Worm (Caenorhabditis elegans) whole organism, young adult: Measurements from ENCODE around the gene Y49E10.21.
A peak's percentile ranks its signal among the peaks of the same experiment; 100 is the strongest.

ENCODE experiments used
- B0019.2 ChIP-seq: fragments of 200-800 bp; sonication (Bioruptor generic); conservative IDR thresholded peaks from 2 replicates; pipeline ENCODE4 v1.3.6; 2022; ENCODE audit warnings: missing genetic modification reagents, missing genetic modification characterization, missing compliant biosample characterization
- C17E4.6 ChIP-seq: fragments of 200-800 bp; sonication (Bioruptor generic); IDR thresholded peaks from 2 replicates; pipeline ENCODE4 v1.3.6; 2022; ENCODE audit warnings: missing genetic modification reagents, missing genetic modification characterization, missing compliant biosample characterization
- F10E7.11 ChIP-seq: sonication (generic microtip); optimal IDR thresholded peaks from 2 replicates; lab custom pipeline; 2017; ENCODE audit warnings: mild to moderate bottlenecking, missing genetic modification characterization, moderate library complexity, missing compliant biosample characterization
- F39B2.1 ChIP-seq: fragments of 200-800 bp; sonication (Bioruptor generic); IDR thresholded peaks from 2 replicates; pipeline ENCODE4 v1.3.6; 2022; ENCODE audit warnings: missing genetic modification reagents, missing genetic modification characterization, missing compliant biosample characterization
- F49E8.2 ChIP-seq: sonication (generic microtip); optimal IDR thresholded peaks from 3 replicates; lab custom pipeline; 2017; ENCODE audit warnings: missing genetic modification characterization, mild to moderate bottlenecking, missing compliant biosample characterization, antibody characterized with exemption, moderate library complexity; ENCODE audit not compliant: insufficient read depth
- F52B5.7 ChIP-seq: sonication (generic microtip); optimal IDR thresholded peaks from 2 replicates; lab custom pipeline; 2016; ENCODE audit warnings: mild to moderate bottlenecking, missing genetic modification characterization, missing compliant biosample characterization
- K11D2.4 ChIP-seq: fragments of 200-800 bp; sonication (Bioruptor generic); IDR thresholded peaks from 2 replicates; pipeline ENCODE4 v1.3.6; 2022; ENCODE audit warnings: missing genetic modification reagents, missing genetic modification characterization, missing compliant biosample characterization
- Y53F4B.3 ChIP-seq: fragments of 200-800 bp; sonication (Bioruptor generic); IDR thresholded peaks from 2 replicates; pipeline ENCODE4 v1.3.6; 2022; ENCODE audit warnings: missing genetic modification reagents, missing genetic modification characterization, missing compliant biosample characterization
- Y56A3A.18 ChIP-seq: fragments of 200-800 bp; sonication (Bioruptor generic); IDR thresholded peaks from 2 replicates; pipeline ENCODE4 v1.3.6; 2022; ENCODE audit warnings: missing genetic modification reagents, missing genetic modification characterization, missing compliant biosample characterization
- atf-7 ChIP-seq: sonication (generic microtip); optimal IDR thresholded peaks from 2 replicates; lab custom pipeline; 2017; ENCODE audit warnings: mild to moderate bottlenecking, missing genetic modification characterization, missing compliant biosample characterization
- attf-5 ChIP-seq: fragments of 200-800 bp; sonication (Bioruptor generic); optimal IDR thresholded peaks from 2 replicates; lab custom pipeline; 2018; ENCODE audit warnings: mild to moderate bottlenecking, missing genetic modification characterization, missing compliant biosample characterization
- bed-1 ChIP-seq: fragments of 200-800 bp; sonication (Bioruptor generic); IDR thresholded peaks from 2 replicates; pipeline ENCODE4 v1.3.6; 2022; ENCODE audit warnings: missing genetic modification reagents, missing genetic modification characterization, missing compliant biosample characterization
- bed-2 ChIP-seq: fragments of 200-800 bp; sonication (Bioruptor generic); IDR thresholded peaks from 2 replicates; pipeline ENCODE4 v1.3.6; 2022; ENCODE audit warnings: missing genetic modification reagents, missing genetic modification characterization, missing compliant biosample characterization
- ccch-3 ChIP-seq: fragments of 200-800 bp; sonication (Bioruptor generic); optimal IDR thresholded peaks from 2 replicates; lab custom pipeline; 2018; ENCODE audit warnings: mild to moderate bottlenecking, missing genetic modification characterization, missing compliant biosample characterization
- cebp-2 ChIP-seq: fragments of 200-800 bp; sonication (Bioruptor generic); IDR thresholded peaks from 2 replicates; pipeline ENCODE4 v1.3.6; 2022; ENCODE audit warnings: missing genetic modification characterization, missing compliant biosample characterization
- ceh-58 ChIP-seq: fragments of 200-800 bp; sonication (Bioruptor generic); IDR thresholded peaks from 2 replicates; pipeline ENCODE4 v1.3.6; 2022; ENCODE audit warnings: missing genetic modification characterization, missing compliant biosample characterization
- ceh-79 ChIP-seq: sonication (generic microtip); optimal IDR thresholded peaks from 2 replicates; lab custom pipeline; 2017; ENCODE audit warnings: mild to moderate bottlenecking, missing genetic modification characterization, missing compliant biosample characterization
- dpl-1 ChIP-seq: fragments of 150-350 bp; optimal IDR thresholded peaks from 2 replicates; lab custom pipeline; 2014; ENCODE audit warnings: missing biosample characterization, missing genetic modification reagents, missing genetic modification characterization
- egl-18 ChIP-seq: fragments of 200-800 bp; sonication (Bioruptor generic); IDR thresholded peaks from 2 replicates; pipeline ENCODE4 v1.3.6; 2022; ENCODE audit warnings: missing genetic modification reagents, missing genetic modification characterization, missing compliant biosample characterization
- ets-4 ChIP-seq: fragments of 200-800 bp; sonication (Bioruptor generic); optimal IDR thresholded peaks from 2 replicates; lab custom pipeline; 2018; ENCODE audit warnings: mild to moderate bottlenecking, missing genetic modification characterization, missing compliant biosample characterization
- him-1 ChIP-seq: sonication (generic microtip); optimal IDR thresholded peaks from 2 replicates; lab custom pipeline; 2016; ENCODE audit warnings: missing genotype, missing genetic modification reagents, missing genetic modification characterization, missing compliant biosample characterization
- hlh-12 ChIP-seq: sonication (generic microtip); optimal IDR thresholded peaks from 2 replicates; lab custom pipeline; 2016; ENCODE audit warnings: missing genetic modification characterization, missing compliant biosample characterization
- hmg-1.2 ChIP-seq: fragments of 200-800 bp; sonication (Bioruptor generic); IDR thresholded peaks from 2 replicates; pipeline ENCODE4 v1.3.6; 2022; ENCODE audit warnings: missing genetic modification reagents, missing genetic modification characterization, missing compliant biosample characterization
- lag-1 ChIP-seq: fragments of 200-800 bp; sonication (Bioruptor generic); IDR thresholded peaks from 2 replicates; pipeline ENCODE4 v1.3.6; 2022; ENCODE audit warnings: missing genetic modification reagents, missing genetic modification characterization, missing compliant biosample characterization
- lin-26 ChIP-seq: fragments of 200-800 bp; sonication (Bioruptor generic); IDR thresholded peaks from 2 replicates; pipeline ENCODE4 v1.3.6; 2022; ENCODE audit warnings: missing genetic modification reagents, missing genetic modification characterization, missing compliant biosample characterization
- lin-35 ChIP-seq, 3 experiments: fragments of 150-350 bp in 2 of 3; sonication (generic microtip) in 1 of 3; optimal IDR thresholded peaks; 2 replicates each; lab custom pipeline; 2014 to 2018; ENCODE audit warnings: missing biosample characterization in 3 of 3, missing genetic modification characterization in 3 of 3, missing genetic modification reagents in 3 of 3
- lsl-1 ChIP-seq: fragments of 200-800 bp; sonication (Bioruptor generic); optimal IDR thresholded peaks from 2 replicates; lab custom pipeline; 2018; ENCODE audit warnings: mild to moderate bottlenecking, missing genetic modification characterization, moderate library complexity, missing compliant biosample characterization
- lsy-27 ChIP-seq: sonication (generic microtip); optimal IDR thresholded peaks from 2 replicates; lab custom pipeline; 2017; ENCODE audit warnings: missing genetic modification characterization, mild to moderate bottlenecking, missing compliant biosample characterization, antibody characterized with exemption, missing genotype, borderline replicate concordance; ENCODE audit not compliant: insufficient read depth
- madf-10 ChIP-seq: sonication (generic microtip); optimal IDR thresholded peaks from 2 replicates; lab custom pipeline; 2016; ENCODE audit warnings: mild to moderate bottlenecking, missing genetic modification characterization, missing compliant biosample characterization
- madf-3 ChIP-seq: fragments of 200-800 bp; sonication (Bioruptor generic); IDR thresholded peaks from 2 replicates; pipeline ENCODE4 v1.3.6; 2022; ENCODE audit warnings: missing genetic modification reagents, missing genetic modification characterization, missing compliant biosample characterization
- mcd-1 ChIP-seq: fragments of 200-800 bp; sonication (Bioruptor generic); IDR thresholded peaks from 2 replicates; pipeline ENCODE4 v1.3.6; 2022; ENCODE audit warnings: missing genetic modification reagents, missing genetic modification characterization, missing compliant biosample characterization
- mxl-1 ChIP-seq: sonication (generic microtip); optimal IDR thresholded peaks from 2 replicates; lab custom pipeline; 2016; ENCODE audit warnings: missing genetic modification characterization, missing compliant biosample characterization
- nfya-2 ChIP-seq: fragments of 200-800 bp; sonication (Bioruptor generic); IDR thresholded peaks from 2 replicates; pipeline ENCODE4 v1.3.6; 2022; ENCODE audit warnings: missing genetic modification reagents, missing genetic modification characterization, missing compliant biosample characterization
- nfyb-1 ChIP-seq: fragments of 200-800 bp; sonication (Bioruptor generic); IDR thresholded peaks from 2 replicates; pipeline ENCODE4 v1.3.6; 2022; ENCODE audit warnings: missing genetic modification reagents, missing genetic modification characterization, missing compliant biosample characterization
- nhr-179 ChIP-seq: sonication (generic microtip); optimal IDR thresholded peaks from 2 replicates; lab custom pipeline; 2016; ENCODE audit warnings: mild to moderate bottlenecking, missing genetic modification characterization, missing compliant biosample characterization
- nhr-27 ChIP-seq: fragments of 200-800 bp; sonication (Bioruptor generic); optimal IDR thresholded peaks from 2 replicates; lab custom pipeline; 2018; ENCODE audit warnings: mild to moderate bottlenecking, missing genetic modification characterization, moderate library complexity, missing compliant biosample characterization
- nhr-80 ChIP-seq: sonication (generic microtip); optimal IDR thresholded peaks from 2 replicates; lab custom pipeline; 2016; ENCODE audit warnings: missing genetic modification characterization, missing compliant biosample characterization
- rec-8 ChIP-seq, 2 experiments: sonication (generic microtip); optimal IDR thresholded peaks; 2 replicates each; lab custom pipeline; 2016; ENCODE audit warnings: mild to moderate bottlenecking in 2 of 2, missing genetic modification characterization in 2 of 2, missing genetic modification reagents in 2 of 2, missing genotype in 2 of 2, missing biosample characterization in 1 of 2, missing compliant biosample characterization in 1 of 2, moderate library complexity in 1 of 2
- repo-1 ChIP-seq: sonication (generic microtip); optimal IDR thresholded peaks from 2 replicates; lab custom pipeline; 2017; ENCODE audit warnings: mild to moderate bottlenecking, missing genetic modification characterization, missing compliant biosample characterization
- rpc-1 ChIP-seq, 2 experiments: fragments of 150-350 bp in 1 of 2; sonication (generic microtip) in 1 of 2; optimal IDR thresholded peaks; 2 replicates each; lab custom pipeline; 2014 to 2018; ENCODE audit warnings: missing biosample characterization in 1 of 2, missing genetic modification characterization in 1 of 2, missing genetic modification reagents in 1 of 2, missing genotype in 1 of 2
- snpc-1.3 ChIP-seq: sonication (generic microtip); optimal IDR thresholded peaks from 2 replicates; lab custom pipeline; 2017; ENCODE audit warnings: missing genetic modification characterization, mild to moderate bottlenecking, missing compliant biosample characterization, antibody characterized with exemption, moderate library complexity, missing genotype, missing genetic modification reagents; ENCODE audit not compliant: insufficient read depth
- tbp1 ChIP-seq: fragments of 200-800 bp; sonication (Bioruptor generic); optimal IDR thresholded peaks from 2 replicates; lab custom pipeline; 2018; ENCODE audit warnings: mild to moderate bottlenecking, missing genetic modification characterization, missing compliant biosample characterization
- tbx-9 ChIP-seq: sonication (generic microtip); optimal IDR thresholded peaks from 2 replicates; lab custom pipeline; 2016; ENCODE audit warnings: borderline replicate concordance, missing genetic modification characterization, inconsistent platforms, missing compliant biosample characterization
- tlf-1 ChIP-seq: fragments of 200-800 bp; sonication (Bioruptor generic); optimal IDR thresholded peaks from 2 replicates; lab custom pipeline; 2018; ENCODE audit warnings: mild to moderate bottlenecking, missing genetic modification characterization, missing compliant biosample characterization
- zfh-2 ChIP-seq: fragments of 200-800 bp; sonication (Bioruptor generic); conservative IDR thresholded peaks from 2 replicates; pipeline ENCODE4 v1.3.6; 2022; ENCODE audit warnings: missing genetic modification reagents, missing genetic modification characterization, missing compliant biosample characterization
- ztf-25 ChIP-seq: fragments of 200-800 bp; sonication (Bioruptor generic); IDR thresholded peaks from 2 replicates; pipeline ENCODE4 v1.3.6; 2022; ENCODE audit warnings: missing genetic modification reagents, missing genetic modification characterization, missing compliant biosample characterization

Y49E10.21 gene

DNA sequence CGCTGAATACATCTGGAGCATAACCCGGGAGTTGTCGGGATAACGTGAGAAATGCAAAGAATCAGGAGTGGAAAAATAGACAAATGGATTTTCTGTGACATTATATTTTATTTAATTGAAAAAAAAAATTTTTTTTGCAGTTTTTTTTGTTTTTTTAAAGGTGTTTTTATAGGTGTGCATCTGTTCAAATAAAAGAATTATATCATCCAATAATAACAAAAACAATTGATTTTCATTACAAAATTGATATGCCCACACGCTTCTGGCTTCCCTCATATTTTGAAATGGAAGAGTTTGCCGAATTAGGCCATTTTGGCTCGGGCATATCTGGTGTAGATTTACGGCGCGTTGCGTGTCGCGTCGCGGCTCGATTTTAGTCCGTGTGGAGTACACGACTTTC, 34.6 kb downstream of the Y49E10.21 start, which contains the start of gene Y49E10.25:
Y49E10.25 (minus strand) TSS at position 101 of the 400 bp plus-strand sequence.
- TF ChIP-seq ets-4 (GFP tag; lab: Kevin White, UChicago) (no peak), dpl-1 (GFP tag; lab: Kevin White, UChicago) (no peak), Y56A3A.18 (GFP tag; lab: Robert Waterston, UW) (no peak), K11D2.4 (GFP tag; lab: Robert Waterston, UW) (no peak), rec-8 (tag; optimal IDR thresholded peaks at IDR 0.05; lab: Kevin White, UChicago) (no peak), attf-5 (no peak), F52B5.7 (tag; lab: Kevin White, UChicago) (no peak), rpc-1 (optimal IDR thresholded peaks at IDR 0.05; lab: Kevin White, UChicago) (no peak), rpc-1 (tag; optimal IDR thresholded peaks at IDR 0.05; lab: Kevin White, UChicago) (no peak), nfya-2 (GFP tag; lab: Robert Waterston, UW) (no peak), zfh-2 (GFP tag; lab: Robert Waterston, UW) (no peak), bed-2 (no peak), B0019.2 (GFP tag; lab: Robert Waterston, UW) (no peak), him-1 (tag; lab: Kevin White, UChicago) (no peak)

- TF ChIP-seq F10E7.11 (tag; lab: Kevin White, UChicago) (no peak), nfya-2 (GFP tag; lab: Robert Waterston, UW) (no peak), snpc-1.3 (tag; lab: Kevin White, UChicago) (peak; percentile 79), lin-35 (GFP tag; optimal IDR thresholded peaks at IDR 0.05; lab: Kevin White, UChicago) (no peak), rpc-1 (optimal IDR thresholded peaks at IDR 0.05; lab: Kevin White, UChicago) (no peak), rpc-1 (tag; optimal IDR thresholded peaks at IDR 0.05; lab: Kevin White, UChicago) (no peak), mcd-1 (GFP tag; lab: Robert Waterston, UW) (no peak), egl-18 (no peak), bed-2 (no peak), bed-1 (GFP tag; lab: Robert Waterston, UW) (no peak), hmg-1.2 (GFP tag; lab: Robert Waterston, UW) (peak; percentile 20; the same call in 1 of the 2 replicates), lsl-1 (GFP tag; lab: Kevin White, UChicago) (peak; percentile 98), atf-7 (tag; lab: Kevin White, UChicago) (no peak), lag-1 (no peak), nhr-179 (tag; lab: Kevin White, UChicago) (no peak), Y53F4B.3 (no peak), rec-8 (tag; optimal IDR thresholded peaks at IDR 0.05; lab: Kevin White, UChicago) (no peak), nfyb-1 (no peak), C17E4.6 (GFP tag; lab: Robert Waterston, UW) (no peak), F39B2.1 (GFP tag; lab: Robert Waterston, UW) (no peak), F49E8.2 (peak; percentile 72), Y56A3A.18 (GFP tag; lab: Robert Waterston, UW) (no peak), lin-26 (GFP tag; lab: Robert Waterston, UW) (no peak), tbx-9 (tag; lab: Kevin White, UChicago) (no peak), cebp-2 (GFP tag; lab: Robert Waterston, UW) (no peak), ceh-79 (tag; lab: Kevin White, UChicago) (no peak), madf-3 (GFP tag; lab: Robert Waterston, UW) (peak; percentile 38; the same call in 1 of the 2 replicates), lsy-27 (tag; lab: Kevin White, UChicago) (no peak), nhr-80 (tag; lab: Kevin White, UChicago) (no peak), hlh-12 (tag; lab: Kevin White, UChicago) (no peak), ztf-25 (no peak), ccch-3 (no peak), tlf-1 (GFP tag; lab: Kevin White, UChicago) (no peak), mxl-1 (tag; lab: Kevin White, UChicago) (no peak), nhr-27 (tag; lab: Kevin White, UChicago) (no peak), repo-1 (tag; lab: Kevin White, UChicago) (no peak), ceh-58 (GFP tag; lab: Robert Waterston, UW) (no peak), tbp1 (no peak), madf-10 (tag; lab: Kevin White, UChicago) (no peak)
These were observed 38.2 kb downstream of the Y49E10.21 start, which contains the start of the genes Y111B2A.1 and Y111B2A.2 for ce11 chrIII:12495594-12496096. TSS of gene Y111B2A.1 (minus strand) at chrIII:12495644. TSS of gene Y111B2A.2 (plus strand) at chrIII:12496086.
